Fruit fly (Drosophila melanogaster) whole organism, embryonic: ENCODE results near the gene ckd.

Experiments used
- Asciz ChIP-seq: fragments of 200-800 bp; sonication (Bioruptor generic); optimal IDR thresholded peaks from 2 replicates; lab custom pipeline; 2017; ENCODE audit warnings: missing biosample characterization, mild to moderate bottlenecking, missing genetic modification characterization, missing genetic modification reagents
- B-H2 ChIP-seq: fragments of 200-800 bp; sonication (Bioruptor generic); optimal IDR thresholded peaks from 2 replicates; lab custom pipeline; 2018; ENCODE audit warnings: missing biosample characterization, mild to moderate bottlenecking, missing genetic modification characterization
- Bteb2 ChIP-seq: fragments of 200-800 bp; sonication (Bioruptor generic); optimal IDR thresholded peaks from 2 replicates; lab custom pipeline; 2016; ENCODE audit warnings: missing biosample characterization, missing genetic modification characterization
- CG1024 ChIP-seq: fragments of 200-800 bp; sonication (Bioruptor generic); IDR thresholded peaks from 2 replicates; pipeline ENCODE4 v1.3.6; 2022; ENCODE audit warnings: missing biosample characterization, missing genetic modification characterization
- CG12299 ChIP-seq: fragments of 200-800 bp; sonication (Bioruptor generic); optimal IDR thresholded peaks from 2 replicates; lab custom pipeline; 2018; ENCODE audit warnings: missing biosample characterization, mild to moderate bottlenecking, missing genetic modification characterization
- CG12391 ChIP-seq: fragments of 200-800 bp; sonication (Bioruptor generic); optimal IDR thresholded peaks from 3 replicates; lab custom pipeline; 2018; ENCODE audit warnings: missing biosample characterization, mild to moderate bottlenecking, missing genetic modification characterization, moderate library complexity
- CG12659 ChIP-seq: fragments of 200-800 bp; sonication (Bioruptor generic); optimal IDR thresholded peaks from 3 replicates; lab custom pipeline; 2017; ENCODE audit warnings: mild to moderate bottlenecking, missing biosample characterization, missing genetic modification reagents, missing genetic modification characterization
- CG12744 ChIP-seq: fragments of 200-800 bp; sonication (Bioruptor generic); optimal IDR thresholded peaks from 2 replicates; lab custom pipeline; 2016; ENCODE audit warnings: missing biosample characterization, missing genetic modification characterization
- CG13894 ChIP-seq: fragments of 200-800 bp; sonication (Bioruptor generic); optimal IDR thresholded peaks from 3 replicates; lab custom pipeline; 2018; ENCODE audit warnings: missing biosample characterization, mild to moderate bottlenecking, missing genetic modification characterization, moderate library complexity
- CG14050 ChIP-seq: fragments of 200-800 bp; sonication (Bioruptor generic); IDR thresholded peaks from 3 replicates; pipeline ENCODE4 v1.3.6; 2022; ENCODE audit warnings: missing biosample characterization, missing genetic modification characterization
- CG15696 ChIP-seq: fragments of 200-800 bp; sonication (Bioruptor generic); optimal IDR thresholded peaks from 2 replicates; lab custom pipeline; 2019; ENCODE audit warnings: missing biosample characterization, mild to moderate bottlenecking, missing genetic modification characterization, moderate library complexity
- CG1647 ChIP-seq: fragments of 200-800 bp; sonication (Bioruptor generic); optimal IDR thresholded peaks from 3 replicates; lab custom pipeline; 2016; ENCODE audit warnings: missing biosample characterization, missing genetic modification characterization
- CG17568 ChIP-seq: fragments of 200-800 bp; sonication (Bioruptor generic); optimal IDR thresholded peaks from 2 replicates; lab custom pipeline; 2018; ENCODE audit warnings: missing biosample characterization, mild to moderate bottlenecking, missing genetic modification characterization, moderate library complexity
- CG2116 ChIP-seq: fragments of 200-800 bp; sonication (Bioruptor generic); optimal IDR thresholded peaks from 3 replicates; lab custom pipeline; 2018; ENCODE audit warnings: missing biosample characterization, mild to moderate bottlenecking, missing genetic modification characterization
- CG2129 ChIP-seq: fragments of 200-800 bp; sonication (Bioruptor generic); IDR thresholded peaks from 2 replicates; pipeline ENCODE4 v1.3.6; 2022; ENCODE audit warnings: missing biosample characterization, missing genetic modification characterization; ENCODE audit not compliant: partially characterized antibody
- CG30020 ChIP-seq: fragments of 200-800 bp; optimal IDR thresholded peaks from 2 replicates; lab custom pipeline; 2019; ENCODE audit warnings: missing biosample characterization, mild to moderate bottlenecking, missing genetic modification characterization, moderate library complexity
- CG30431 ChIP-seq: fragments of 200-800 bp; sonication (Bioruptor generic); optimal IDR thresholded peaks from 2 replicates; lab custom pipeline; 2017; ENCODE audit warnings: missing biosample characterization, missing genetic modification characterization
- CG3065 ChIP-seq: fragments of 200-800 bp; sonication (Bioruptor generic); optimal IDR thresholded peaks from 2 replicates; lab custom pipeline; 2016; ENCODE audit warnings: missing biosample characterization, missing genetic modification characterization
- CG3726 ChIP-seq: fragments of 200-800 bp; sonication (Bioruptor generic); IDR thresholded peaks from 3 replicates; pipeline ENCODE4, ENCODE4 v1.3.6; 2022; ENCODE audit warnings: missing biosample characterization, missing genetic modification characterization
- CG6854 ChIP-seq: fragments of 200-800 bp; sonication (Bioruptor generic); optimal IDR thresholded peaks from 3 replicates; lab custom pipeline; 2017; ENCODE audit warnings: missing biosample characterization, mild to moderate bottlenecking, missing genetic modification characterization
- CG7786 ChIP-seq: fragments of 200-800 bp; sonication (Bioruptor generic); optimal IDR thresholded peaks from 2 replicates; lab custom pipeline; 2016; ENCODE audit warnings: missing biosample characterization, missing genetic modification characterization
- CG9876 ChIP-seq: fragments of 200-800 bp; sonication (Bioruptor generic); optimal IDR thresholded peaks from 2 replicates; lab custom pipeline; 2016; ENCODE audit warnings: missing biosample characterization, missing genetic modification characterization
- Ets97D ChIP-seq: fragments of 200-800 bp; sonication (Bioruptor generic); optimal IDR thresholded peaks from 3 replicates; lab custom pipeline; 2016; ENCODE audit warnings: missing biosample characterization, missing genetic modification characterization
- HmgD ChIP-seq: fragments of 200-800 bp; sonication (Bioruptor generic); optimal IDR thresholded peaks from 3 replicates; lab custom pipeline; 2016; ENCODE audit warnings: missing biosample characterization, missing genetic modification characterization
- Hr51 ChIP-seq, 2 experiments: fragments of 200-800 bp; sonication (Bioruptor generic); optimal IDR thresholded peaks; 2 replicates in 1 of 2; 3 replicates in 1 of 2; lab custom pipeline; 2016 to 2018; ENCODE audit warnings: missing biosample characterization in 2 of 2, missing genetic modification characterization in 2 of 2, mild to moderate bottlenecking in 1 of 2, moderate library complexity in 1 of 2
- Neu2 ChIP-seq: fragments of 200-800 bp; sonication (Bioruptor generic); optimal IDR thresholded peaks from 3 replicates; lab custom pipeline; 2016; ENCODE audit warnings: missing biosample characterization, missing genetic modification characterization, borderline replicate concordance
- Side ChIP-seq: fragments of 200-800 bp; sonication (Bioruptor generic); optimal IDR thresholded peaks from 2 replicates; lab custom pipeline; 2016; ENCODE audit warnings: missing biosample characterization, missing genetic modification characterization
- Usf ChIP-seq: fragments of 200-800 bp; sonication (Bioruptor generic); optimal IDR thresholded peaks from 2 replicates; lab custom pipeline; 2017; ENCODE audit warnings: missing genotype, missing biosample characterization, missing genetic modification characterization
- YL-1 ChIP-seq: fragments of 200-800 bp; sonication (Bioruptor generic); optimal IDR thresholded peaks from 3 replicates; lab custom pipeline; 2017; ENCODE audit warnings: missing biosample characterization, mild to moderate bottlenecking, missing genetic modification characterization
- ash1 ChIP-seq: fragments of 200-800 bp; sonication (Bioruptor generic); optimal IDR thresholded peaks from 2 replicates; lab custom pipeline; 2018; ENCODE audit warnings: missing biosample characterization, mild to moderate bottlenecking, missing genetic modification characterization
- ato ChIP-seq: fragments of 200-800 bp; sonication (Bioruptor generic); IDR thresholded peaks from 2 replicates; pipeline ENCODE4 v1.3.6; 2022; ENCODE audit warnings: missing biosample characterization, missing genetic modification characterization; ENCODE audit not compliant: partially characterized antibody
- bab2 ChIP-seq: fragments of 200-800 bp; sonication (Bioruptor generic); optimal IDR thresholded peaks from 2 replicates; lab custom pipeline; 2016; ENCODE audit warnings: missing biosample characterization, missing genetic modification characterization
- chn ChIP-seq: fragments of 200-800 bp; sonication (Bioruptor generic); optimal IDR thresholded peaks from 2 replicates; lab custom pipeline; 2016; ENCODE audit warnings: missing biosample characterization, missing genetic modification characterization
- dpn ChIP-seq, 2 experiments: fragments of 200-800 bp; sonication (Bioruptor generic); optimal IDR thresholded peaks; 3 replicates each; lab custom pipeline; 2016; ENCODE audit warnings: missing biosample characterization in 2 of 2, missing genetic modification characterization in 2 of 2
- grn ChIP-seq: fragments of 200-800 bp; sonication (Bioruptor generic); optimal IDR thresholded peaks from 3 replicates; lab custom pipeline; 2017; ENCODE audit warnings: missing biosample characterization, missing genetic modification characterization
- gsb ChIP-seq: fragments of 200-800 bp; sonication (Bioruptor generic); IDR thresholded peaks from 2 replicates; pipeline ENCODE4 v1.3.6; 2022; ENCODE audit warnings: missing biosample characterization, missing genetic modification characterization
- gsb-n ChIP-seq: fragments of 200-800 bp; sonication (Bioruptor generic); optimal IDR thresholded peaks from 3 replicates; lab custom pipeline; 2018; ENCODE audit warnings: missing biosample characterization, mild to moderate bottlenecking, missing genetic modification characterization
- lab ChIP-seq: fragments of 200-800 bp; sonication (Bioruptor generic); optimal IDR thresholded peaks from 3 replicates; lab custom pipeline; 2017; ENCODE audit warnings: missing biosample characterization, missing genetic modification characterization, mild to moderate bottlenecking, moderate library complexity, missing genetic modification reagents
- oc ChIP-seq: fragments of 200-800 bp; sonication (Bioruptor generic); optimal IDR thresholded peaks from 2 replicates; lab custom pipeline; 2018; ENCODE audit warnings: missing biosample characterization, mild to moderate bottlenecking, missing genetic modification characterization, moderate library complexity
- repo ChIP-seq: fragments of 200-800 bp; sonication (Bioruptor generic); optimal IDR thresholded peaks from 2 replicates; lab custom pipeline; 2016; ENCODE audit warnings: missing biosample characterization, missing genetic modification characterization
- shn ChIP-seq: fragments of 200-800 bp; sonication (Bioruptor generic); optimal IDR thresholded peaks from 3 replicates; lab custom pipeline; 2016; ENCODE audit warnings: missing biosample characterization, missing genetic modification characterization
- sisA ChIP-seq: fragments of 200-800 bp; sonication (Bioruptor generic); IDR thresholded peaks from 2 replicates; pipeline ENCODE4 v1.3.6; 2022; ENCODE audit warnings: missing biosample characterization, missing genetic modification characterization
- slou ChIP-seq: fragments of 200-800 bp; sonication (Bioruptor generic); optimal IDR thresholded peaks from 3 replicates; lab custom pipeline; 2016; ENCODE audit warnings: missing biosample characterization, missing genetic modification characterization
- sqz ChIP-seq: fragments of 200-800 bp; sonication (Bioruptor generic); optimal IDR thresholded peaks from 3 replicates; lab custom pipeline; 2018; ENCODE audit warnings: missing biosample characterization, mild to moderate bottlenecking, missing genetic modification characterization
- tap ChIP-seq: fragments of 200-800 bp; optimal IDR thresholded peaks from 3 replicates; lab custom pipeline; 2019; ENCODE audit warnings: missing biosample characterization, mild to moderate bottlenecking, missing genetic modification characterization, moderate library complexity
- tna ChIP-seq: fragments of 200-800 bp; sonication (Bioruptor generic); IDR thresholded peaks from 2 replicates; pipeline ENCODE4 v1.3.6; 2022; ENCODE audit warnings: missing biosample characterization, missing genetic modification characterization; ENCODE audit not compliant: partially characterized antibody
- tup ChIP-seq: fragments of 200-800 bp; sonication (Bioruptor generic); optimal IDR thresholded peaks from 2 replicates; lab custom pipeline; 2016; ENCODE audit warnings: missing biosample characterization, mild to moderate bottlenecking, missing genetic modification characterization, moderate library complexity
- vnd ChIP-seq: fragments of 200-800 bp; sonication (Bioruptor generic); IDR thresholded peaks from 3 replicates; pipeline ENCODE4 v1.3.6; 2022; ENCODE audit warnings: missing biosample characterization, missing genetic modification characterization; ENCODE audit not compliant: partially characterized antibody
- vvl ChIP-seq: fragments of 200-800 bp; sonication (Bioruptor generic); IDR thresholded peaks from 2 replicates; pipeline ENCODE4 v1.3.6; 2022; ENCODE audit warnings: missing biosample characterization, missing genetic modification characterization
- zen ChIP-seq: fragments of 200-800 bp; sonication (Bioruptor generic); optimal IDR thresholded peaks from 3 replicates; lab custom pipeline; 2018; ENCODE audit warnings: missing biosample characterization, mild to moderate bottlenecking, missing genetic modification characterization, moderate library complexity
- zf30C ChIP-seq: fragments of 200-800 bp; sonication (Bioruptor generic); optimal IDR thresholded peaks from 3 replicates; lab custom pipeline; 2018; ENCODE audit warnings: missing biosample characterization, mild to moderate bottlenecking, missing genetic modification characterization

Gene ckd

dm6 chr3L:3305430-3305829, 47.8 kb downstream of the ckd start (continued):
- TF ChIP-seq CG14050 (GFP tag; lab: Robert Waterston, UW) (no peak), tna (GFP tag; lab: Robert Waterston, UW) (no peak), zen (tag; lab: Kevin White, UChicago) (no peak), CG13894 (no peak), CG2129 (GFP tag; lab: Robert Waterston, UW) (no peak), Asciz (GFP tag; lab: Kevin White, UChicago) (no peak), Usf (GFP tag; lab: Kevin White, UChicago) (no peak), vvl (GFP tag; lab: Robert Waterston, UW) (peak; percentile 51; the same call in 1 of the 2 replicates), CG3065 (no peak), lab (peak; percentile 77), tap (tag; lab: Kevin White, UChicago) (no peak), YL-1 (no peak), zf30C (GFP tag; lab: Kevin White, UChicago) (no peak), gsb (no peak), Hr51 (GFP tag; optimal IDR thresholded peaks at IDR 0.05; lab: Kevin White, UChicago) (no peak), B-H2 (GFP tag; lab: Kevin White, UChicago) (no peak), tup (no peak), sisA (GFP tag; lab: Robert Waterston, UW) (no peak), HmgD (GFP tag; lab: Kevin White, UChicago) (no peak), CG12299 (tag; lab: Kevin White, UChicago) (no peak), sqz (GFP tag; lab: Kevin White, UChicago) (no peak), Neu2 (GFP tag; lab: Kevin White, UChicago) (no peak), Bteb2 (GFP tag; lab: Kevin White, UChicago) (peak; percentile 35), CG12391 (tag; lab: Kevin White, UChicago) (peak; percentile 6), Side (GFP tag; lab: Kevin White, UChicago) (peak; percentile 29), CG12744 (GFP tag; lab: Kevin White, UChicago) (no peak), Ets97D (GFP tag; lab: Kevin White, UChicago) (no peak), CG2116 (no peak), CG15696 (tag; lab: Kevin White, UChicago) (no peak), ash1 (GFP tag; lab: Kevin White, UChicago) (no peak), repo (peak; percentile 9), slou (GFP tag; lab: Kevin White, UChicago) (no peak), CG1647 (no peak), ato (GFP tag; lab: Robert Waterston, UW) (no peak), grn (GFP tag; lab: Kevin White, UChicago) (peak; percentile 13), chn (GFP tag; lab: Kevin White, UChicago) (no peak), CG30431 (GFP tag; lab: Kevin White, UChicago) (peak; percentile 15), gsb-n (tag; lab: Kevin White, UChicago) (peak; percentile 30), shn (GFP tag; lab: Kevin White, UChicago) (peak; percentile 5), CG12659 (GFP tag; lab: Kevin White, UChicago) (peak; percentile 31), CG3726 (GFP tag; lab: Robert Waterston, UW) (no peak), dpn (GFP tag; optimal IDR thresholded peaks at IDR 0.05; lab: Kevin White, UChicago) (peak; percentile 14 to 46), CG7786 (GFP tag; lab: Kevin White, UChicago) (peak; percentile 17), CG9876 (no peak), CG1024 (GFP tag; lab: Robert Waterston, UW) (no peak), bab2 (GFP tag; lab: Kevin White, UChicago) (peak; percentile 50), CG30020 (no peak), CG17568 (peak; percentile 60), vnd (GFP tag; lab: Robert Waterston, UW) (no peak), oc (tag; lab: Kevin White, UChicago) (peak; percentile 58), CG6854 (GFP tag; lab: Kevin White, UChicago) (no peak)
